Fruit fly (Drosophila melanogaster) S2 (cell line): ENCODE results near the gene CG31659.

ENCODE experiments used
- CG8478 ChIP-seq: fragments of >200 bp; optimal IDR thresholded peaks from 2 replicates; lab custom pipeline; 2018
- CTCF ChIP-seq, 2 experiments: fragments of >200 bp; optimal IDR thresholded peaks; 2 replicates each; lab custom pipeline; 2018

- TF ChIP-seq CTCF (optimal IDR thresholded peaks at IDR 0.05; lab: Kevin White, UChicago) (no peak), CG8478 (lab: Kevin White, UChicago) (no peak)
Observed at dm6 chr2L:1399434-1399833, 39.8 kb upstream of the CG31659 start.
